Fruit fly (Drosophila melanogaster): Measurements from ENCODE around the gene TP53INP.

Gene TP53INP

dm6 chr3L:4367339-4367738 lies 39.4 kb upstream of the TP53INP start, which contains the start of gene CG11342 (continued):
- no peak for TF ChIP-seq CG13424 (tag; optimal IDR thresholded peaks at IDR 0.05)

DNA sequence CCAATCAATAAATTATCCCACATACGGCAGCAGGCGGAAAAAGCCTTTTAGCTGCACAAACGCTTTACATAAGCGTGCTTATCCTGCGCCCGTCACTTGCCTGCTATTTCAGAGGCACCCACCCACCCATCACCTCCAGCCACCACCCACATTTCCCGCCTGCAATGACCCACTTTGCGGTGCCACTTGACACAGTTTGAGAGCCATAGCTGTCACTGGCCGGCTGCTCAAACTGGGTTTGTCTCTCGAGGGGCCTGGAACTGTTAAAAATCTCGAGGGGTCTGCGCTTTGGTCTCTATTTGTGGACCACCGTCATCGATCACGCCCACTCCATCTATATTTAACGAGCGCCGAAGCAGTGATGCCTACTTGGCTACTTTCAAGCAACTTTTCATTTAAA lies 34.8 kb upstream of the TP53INP start:
- TF ChIP-seq ken (GFP tag; IDR thresholded peaks at IDR 0.05) (0 out of 3 replicates have a peak, but pooled peaks have one; percentile 11), amos (GFP tag; IDR thresholded peaks at IDR 0.05; ENCODE audit: partially characterized antibody) (0 out of 2 replicates have a peak, but pooled peaks have one; percentile 15), CG11723 (GFP tag; optimal IDR thresholded peaks at IDR 0.05) (no peak), Mes4 (GFP tag; optimal IDR thresholded peaks at IDR 0.05) (no peak), knrl (GFP tag; IDR thresholded peaks at IDR 0.05; ENCODE audit: partially characterized antibody) (0 out of 3 replicates have a peak, but pooled peaks have one; percentile 9), psq (GFP tag; optimal IDR thresholded peaks at IDR 0.05) (no peak), cad (GFP tag; optimal IDR thresholded peaks at IDR 0.05) (peak; percentile 79), CG16813 (GFP tag; IDR thresholded peaks at IDR 0.05; ENCODE audit: partially characterized antibody) (0 out of 3 replicates have a peak, but pooled peaks have one; percentile 10), sr (GFP tag; IDR thresholded peaks at IDR 0.05) (peak; percentile 44; the same call in 1 of the 3 replicates), CG32772 (GFP tag; IDR thresholded peaks at IDR 0.05) (no peak), CG6654 (GFP tag; optimal IDR thresholded peaks at IDR 0.05) (peak; percentile 96), sens-2 (GFP tag; IDR thresholded peaks at IDR 0.05) (no peak), sima (GFP tag; optimal IDR thresholded peaks at IDR 0.05) (no peak), chn (GFP tag; optimal IDR thresholded peaks at IDR 0.05) (no peak), fd3F (GFP tag; optimal IDR thresholded peaks at IDR 0.05) (no peak), Spps (tag; optimal IDR thresholded peaks at IDR 0.05) (no peak), Xrp1 (GFP tag; IDR thresholded peaks at IDR 0.05) (0 out of 2 replicates have a peak, but pooled peaks have one; percentile 7)

DNA sequence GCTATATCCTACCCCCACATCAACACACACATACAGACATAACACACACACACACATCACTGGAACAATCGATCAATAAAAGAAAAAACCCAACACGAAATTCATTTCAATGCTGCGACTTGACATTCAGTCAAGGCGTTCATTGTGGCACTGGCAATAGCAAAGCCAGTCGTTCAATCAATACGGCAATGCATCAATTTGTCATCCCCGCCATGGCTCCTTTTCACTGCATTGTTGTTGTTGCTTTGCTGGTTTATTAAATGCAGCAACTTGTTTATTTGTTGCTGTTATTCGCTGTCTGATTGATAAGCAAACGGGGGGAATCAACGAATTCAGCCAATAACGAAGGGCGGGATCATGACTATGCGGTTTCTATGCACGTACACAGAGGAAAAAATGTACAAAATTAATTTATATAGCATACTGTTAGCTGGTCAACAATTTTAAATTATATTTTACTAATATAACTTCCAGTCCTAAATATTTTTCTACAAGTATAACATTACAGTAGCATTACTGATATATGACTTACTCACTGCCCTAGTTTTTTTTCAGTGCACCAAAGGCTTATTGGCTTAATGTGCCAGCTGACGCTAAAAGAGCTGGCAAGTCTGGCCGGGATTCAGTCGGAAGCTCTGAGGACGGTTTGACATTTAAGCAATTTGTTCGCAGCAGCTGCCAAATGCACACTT lies 30.9 kb upstream of the TP53INP start:
- TF ChIP-seq CG1603 (tag; optimal IDR thresholded peaks at IDR 0.05) (peak; percentile 51), Pdp1 (GFP tag; optimal IDR thresholded peaks at IDR 0.05) (no peak), lbe (GFP tag; optimal IDR thresholded peaks at IDR 0.05) (no peak), sna (GFP tag; IDR thresholded peaks at IDR 0.05; ENCODE audit: partially characterized antibody) (no peak), Awh (GFP tag; IDR thresholded peaks at IDR 0.05) (no peak), grn (GFP tag; optimal IDR thresholded peaks at IDR 0.05) (no peak), CG6689 (GFP tag; IDR thresholded peaks at IDR 0.05) (0 out of 2 replicates have a peak, but pooled peaks have one; percentile 15), chn (GFP tag; optimal IDR thresholded peaks at IDR 0.05) (no peak), fd96Cb (tag; optimal IDR thresholded peaks at IDR 0.05) (peak; percentile 10), Drgx (GFP tag; IDR thresholded peaks at IDR 0.05) (no peak), B-H1 (GFP tag; IDR thresholded peaks at IDR 0.05) (no peak), CG10366 (GFP tag; IDR thresholded peaks at IDR 0.05) (peak; percentile 53), p53 (GFP tag; optimal IDR thresholded peaks at IDR 0.05) (no peak), HmgZ (tag; optimal IDR thresholded peaks at IDR 0.05) (no peak), pnt (GFP tag; optimal IDR thresholded peaks at IDR 0.05) (no peak), CG8281 (tag; optimal IDR thresholded peaks at IDR 0.05) (peak; percentile 98), twi (tag; optimal IDR thresholded peaks at IDR 0.05) (no peak), lab (GFP tag; optimal IDR thresholded peaks at IDR 0.05) (peak; percentile 6), CG14441 (GFP tag; IDR thresholded peaks at IDR 0.05) (0 out of 2 replicates have a peak, but pooled peaks have one; percentile 18), CG7786 (GFP tag; optimal IDR thresholded peaks at IDR 0.05) (no peak), shn (GFP tag; optimal IDR thresholded peaks at IDR 0.05) (no peak), CG3995 (GFP tag; optimal IDR thresholded peaks at IDR 0.05) (no peak), CkIIα-i1 (GFP tag; IDR thresholded peaks at IDR 0.05) (no peak), Doc2 (GFP tag; IDR thresholded peaks at IDR 0.05) (no peak), CG10209 (GFP tag; optimal IDR thresholded peaks at IDR 0.05) (peak; percentile 18), CG8388 (GFP tag; optimal IDR thresholded peaks at IDR 0.05) (peak; percentile 0), cad (GFP tag; optimal IDR thresholded peaks at IDR 0.05) (no peak), tgo (GFP tag; IDR thresholded peaks at IDR 0.05) (peak; percentile 28; the same call in 1 of the 3 replicates), ind (GFP tag; optimal IDR thresholded peaks at IDR 0.05) (peak; percentile 11), Blimp-1 (GFP tag; optimal IDR thresholded peaks at IDR 0.05) (peak; percentile 21), CoRest (tag; optimal IDR thresholded peaks at IDR 0.05) (peak; percentile 20)
